Fruit fly (Drosophila melanogaster): ENCODE measurements around the gene CG34355.

The CG34355 gene

DNA sequence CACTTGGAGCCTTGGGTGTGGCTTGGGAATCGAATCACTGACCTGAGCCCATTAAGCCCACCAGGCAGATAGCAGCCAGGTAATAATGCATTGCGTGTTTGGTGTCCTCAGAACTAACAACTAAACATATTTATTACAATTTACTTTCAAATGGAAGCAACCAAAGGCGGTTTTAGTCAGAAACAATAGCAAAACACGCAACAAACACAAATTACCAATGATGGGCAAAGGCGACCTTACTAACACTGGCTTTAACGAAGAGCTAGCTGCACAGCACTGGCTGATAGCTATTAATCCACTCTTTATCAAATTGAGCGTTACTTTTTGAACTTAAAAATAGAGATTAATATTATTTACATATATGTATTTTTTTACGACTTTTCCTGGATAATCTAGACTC, 40.6 kb upstream of the CG34355 start, which contains the start of gene udt:
TSS of gene udt (minus strand) at position 249 of the 400 bp plus-strand sequence.
- TF ChIP-seq sens (GFP tag) (peak; percentile 80), nmo (GFP tag; optimal IDR thresholded peaks at IDR 0.05) (no peak), usp (GFP tag; optimal IDR thresholded peaks at IDR 0.05) (no peak), slou (GFP tag; optimal IDR thresholded peaks at IDR 0.05) (no peak), bowl (GFP tag; IDR thresholded peaks at IDR 0.05) (no peak), CG10366 (GFP tag; IDR thresholded peaks at IDR 0.05) (no peak), kay (GFP tag; optimal IDR thresholded peaks at IDR 0.05) (no peak), CG2678 (tag; optimal IDR thresholded peaks at IDR 0.05) (no peak), CG11247 (GFP tag; IDR thresholded peaks at IDR 0.05) (0 out of 2 replicates have a peak, but pooled peaks have one; percentile 22), CG14014 (GFP tag; IDR thresholded peaks at IDR 0.05) (no peak), bbx (GFP tag; IDR thresholded peaks at IDR 0.05; ENCODE audit: partially characterized antibody) (peak; percentile 20; the same call in 1 of the 2 replicates), phol (tag; optimal IDR thresholded peaks at IDR 0.05) (peak; percentile 20), CG31365 (tag; optimal IDR thresholded peaks at IDR 0.05) (no peak), CG9437 (GFP tag; optimal IDR thresholded peaks at IDR 0.05) (no peak), Dll (GFP tag; IDR thresholded peaks at IDR 0.05; ENCODE audit: partially characterized antibody) (peak; percentile 44; the same call in 1 of the 4 replicates), Side (GFP tag; optimal IDR thresholded peaks at IDR 0.05) (no peak), stwl (tag; optimal IDR thresholded peaks at IDR 0.05) (peak; percentile 86), bab2 (GFP tag; optimal IDR thresholded peaks at IDR 0.05) (no peak), CG11695 (GFP tag; IDR thresholded peaks at IDR 0.05) (no peak), pnt (GFP tag; optimal IDR thresholded peaks at IDR 0.05) (no peak), CG11456 (GFP tag; IDR thresholded peaks at IDR 0.05) (no peak), E2f2 (GFP tag; IDR thresholded peaks at IDR 0.05) (peak; percentile 42), CG7963 (GFP tag; IDR thresholded peaks at IDR 0.05; ENCODE audit: partially characterized antibody) (no peak), CG3847 (GFP tag; IDR thresholded peaks at IDR 0.05) (no peak), Dfd (GFP tag; optimal IDR thresholded peaks at IDR 0.05) (no peak), CG9797 (GFP tag; optimal IDR thresholded peaks at IDR 0.05) (no peak), cato (GFP tag; optimal IDR thresholded peaks at IDR 0.05; ENCODE audit: borderline replicate concordance) (no peak), CG8944 (GFP tag; optimal IDR thresholded peaks at IDR 0.05) (no peak), pan (optimal IDR thresholded peaks at IDR 0.05) (no peak), pan (GFP tag; optimal IDR thresholded peaks at IDR 0.05 in 1 of 2, IDR thresholded peaks at IDR 0.05 in 1 of 2) (no peak), Mes4 (GFP tag; optimal IDR thresholded peaks at IDR 0.05) (no peak), PHDP (tag; optimal IDR thresholded peaks at IDR 0.05) (no peak), CG13624 (GFP tag; optimal IDR thresholded peaks at IDR 0.05) (peak; percentile 4), CG6683 (GFP tag; optimal IDR thresholded peaks at IDR 0.05) (no peak), CG4617 (GFP tag; optimal IDR thresholded peaks at IDR 0.05; ENCODE audit: borderline replicate concordance) (peak; percentile 58), lilli (GFP tag; optimal IDR thresholded peaks at IDR 0.05) (peak; percentile 13), aop (GFP tag; IDR thresholded peaks at IDR 0.05) (no peak), org-1 (GFP tag; optimal IDR thresholded peaks at IDR 0.05) (no peak), CG13123 (GFP tag; optimal IDR thresholded peaks at IDR 0.05) (no peak), Vsx1 (GFP tag; optimal IDR thresholded peaks at IDR 0.05) (no peak), tna (GFP tag; IDR thresholded peaks at IDR 0.05; ENCODE audit: partially characterized antibody) (0 out of 2 replicates have a peak, but pooled peaks have one; percentile 10), Doc2 (GFP tag; IDR thresholded peaks at IDR 0.05) (no peak), Mad (GFP tag; optimal IDR thresholded peaks at IDR 0.05) (peak; percentile 29), MBD-R2 (GFP tag; IDR thresholded peaks at IDR 0.05) (peak; percentile 32; the same call in 1 of the 2 replicates), CG14710 (tag; optimal IDR thresholded peaks at IDR 0.05) (peak; percentile 26), Xrp1 (GFP tag; IDR thresholded peaks at IDR 0.05) (0 out of 2 replicates have a peak, but pooled peaks have one; percentile 14), BtbVII (GFP tag; optimal IDR thresholded peaks at IDR 0.05) (no peak), luna (GFP tag; optimal IDR thresholded peaks at IDR 0.05) (peak; percentile 4), ara (GFP tag; IDR thresholded peaks at IDR 0.05) (peak; percentile 38; the same call in 1 of the 2 replicates), dpn (GFP tag; optimal IDR thresholded peaks at IDR 0.05) (peak in 1 of 2 experiments; percentile 13), BEAF-32 (GFP tag; optimal IDR thresholded peaks at IDR 0.05) (peak; percentile 20)

Data from whole organism, embryonic.